Worm (Caenorhabditis elegans) whole organism, young adult: ENCODE results near the gene col-76.

Experiments used
- B0035.1 ChIP-seq: sonication (generic microtip); optimal IDR thresholded peaks from 2 replicates; lab custom pipeline; 2016; ENCODE audit warnings: missing genetic modification characterization, mild to moderate bottlenecking, missing compliant biosample characterization, missing genotype, missing genetic modification reagents
- C06A6.2 ChIP-seq: fragments of 200-800 bp; sonication (Bioruptor generic); conservative IDR thresholded peaks from 2 replicates; pipeline ENCODE4 v1.3.6; 2022; ENCODE audit warnings: missing genetic modification characterization, missing compliant biosample characterization
- D2030.7 ChIP-seq: fragments of 200-800 bp; sonication (Bioruptor generic); IDR thresholded peaks from 2 replicates; pipeline ENCODE4 v1.3.6; 2022; ENCODE audit warnings: missing genetic modification reagents, missing genetic modification characterization, missing compliant biosample characterization
- F10E7.11 ChIP-seq: sonication (generic microtip); optimal IDR thresholded peaks from 2 replicates; lab custom pipeline; 2017; ENCODE audit warnings: mild to moderate bottlenecking, missing genetic modification characterization, moderate library complexity, missing compliant biosample characterization
- F22D6.2 ChIP-seq: sonication (generic microtip); optimal IDR thresholded peaks from 2 replicates; lab custom pipeline; 2016; ENCODE audit warnings: mild to moderate bottlenecking, missing genetic modification characterization, missing compliant biosample characterization
- F33H1.4 ChIP-seq: fragments of 200-800 bp; sonication (Bioruptor generic); IDR thresholded peaks from 2 replicates; pipeline ENCODE4 v1.3.6; 2022; ENCODE audit warnings: missing genetic modification reagents, missing genetic modification characterization, missing compliant biosample characterization
- K12H6.12 ChIP-seq: fragments of 200-800 bp; sonication (Bioruptor generic); optimal IDR thresholded peaks from 2 replicates; lab custom pipeline; 2018; ENCODE audit warnings: mild to moderate bottlenecking, missing genetic modification characterization, missing compliant biosample characterization
- Y53G8AR.9 ChIP-seq: fragments of 200-800 bp; sonication (Bioruptor generic); conservative IDR thresholded peaks from 2 replicates; pipeline ENCODE4 v1.3.6; 2022; ENCODE audit warnings: missing genetic modification reagents, missing genetic modification characterization, missing compliant biosample characterization
- Y67H2A.10 ChIP-seq: fragments of 200-800 bp; sonication (Bioruptor generic); conservative IDR thresholded peaks from 2 replicates; pipeline ENCODE4 v1.3.6; 2022; ENCODE audit warnings: missing genetic modification reagents, missing genetic modification characterization, missing compliant biosample characterization
- ZK185.1 ChIP-seq: sonication (generic microtip); optimal IDR thresholded peaks from 2 replicates; lab custom pipeline; 2016; ENCODE audit warnings: mild to moderate bottlenecking, missing genetic modification characterization, missing compliant biosample characterization; ENCODE audit not compliant: poor library complexity, severe bottlenecking
- ama-1 ChIP-seq, 3 experiments: fragments of 150-350 bp in 1 of 3; sonication (generic microtip) in 2 of 3; optimal IDR thresholded peaks; 2 replicates each; lab custom pipeline; 2014 to 2018; ENCODE audit warnings: missing biosample characterization in 2 of 3, missing genetic modification characterization in 2 of 3, missing genetic modification reagents in 2 of 3
- atf-7 ChIP-seq: sonication (generic microtip); optimal IDR thresholded peaks from 2 replicates; lab custom pipeline; 2017; ENCODE audit warnings: mild to moderate bottlenecking, missing genetic modification characterization, missing compliant biosample characterization
- attf-3 ChIP-seq: fragments of 200-800 bp; sonication (Bioruptor generic); conservative IDR thresholded peaks from 2 replicates; pipeline ENCODE4 v1.3.6; 2022; ENCODE audit warnings: missing genetic modification reagents, missing genetic modification characterization, missing compliant biosample characterization
- attf-5 ChIP-seq: fragments of 200-800 bp; sonication (Bioruptor generic); optimal IDR thresholded peaks from 2 replicates; lab custom pipeline; 2018; ENCODE audit warnings: mild to moderate bottlenecking, missing genetic modification characterization, missing compliant biosample characterization
- ceh-100 ChIP-seq: fragments of 200-800 bp; sonication (Bioruptor generic); IDR thresholded peaks from 2 replicates; pipeline ENCODE4 v1.3.6; 2022; ENCODE audit warnings: missing genetic modification reagents, missing genetic modification characterization, missing compliant biosample characterization
- ceh-91 ChIP-seq: fragments of 200-800 bp; sonication (Bioruptor generic); IDR thresholded peaks from 2 replicates; pipeline ENCODE4 v1.3.6; 2022; ENCODE audit warnings: missing genetic modification reagents, missing genetic modification characterization, missing compliant biosample characterization
- dox-1 ChIP-seq: fragments of 200-800 bp; sonication (Bioruptor generic); IDR thresholded peaks from 2 replicates; pipeline ENCODE4 v1.3.6; 2022; ENCODE audit warnings: missing genetic modification reagents, missing genetic modification characterization, missing compliant biosample characterization
- dpl-1 ChIP-seq: fragments of 150-350 bp; optimal IDR thresholded peaks from 2 replicates; lab custom pipeline; 2014; ENCODE audit warnings: missing biosample characterization, missing genetic modification reagents, missing genetic modification characterization
- efl-1 ChIP-seq: fragments of 150-350 bp; optimal IDR thresholded peaks from 2 replicates; lab custom pipeline; 2014; ENCODE audit warnings: missing biosample characterization, missing genetic modification reagents, missing genetic modification characterization
- ets-4 ChIP-seq: fragments of 200-800 bp; sonication (Bioruptor generic); optimal IDR thresholded peaks from 2 replicates; lab custom pipeline; 2018; ENCODE audit warnings: mild to moderate bottlenecking, missing genetic modification characterization, missing compliant biosample characterization
- hlh-12 ChIP-seq: sonication (generic microtip); optimal IDR thresholded peaks from 2 replicates; lab custom pipeline; 2016; ENCODE audit warnings: missing genetic modification characterization, missing compliant biosample characterization
- hlh-26 ChIP-seq: fragments of 200-800 bp; sonication (Bioruptor generic); conservative IDR thresholded peaks from 2 replicates; pipeline ENCODE4 v1.3.6; 2022; ENCODE audit warnings: missing genetic modification reagents, missing genetic modification characterization, missing compliant biosample characterization
- lag-1 ChIP-seq: fragments of 200-800 bp; sonication (Bioruptor generic); IDR thresholded peaks from 2 replicates; pipeline ENCODE4 v1.3.6; 2022; ENCODE audit warnings: missing genetic modification reagents, missing genetic modification characterization, missing compliant biosample characterization
- lin-35 ChIP-seq, 3 experiments: fragments of 150-350 bp in 2 of 3; sonication (generic microtip) in 1 of 3; optimal IDR thresholded peaks; 2 replicates each; lab custom pipeline; 2014 to 2018; ENCODE audit warnings: missing biosample characterization in 3 of 3, missing genetic modification characterization in 3 of 3, missing genetic modification reagents in 3 of 3
- lir-1 ChIP-seq: fragments of 200-800 bp; sonication (Bioruptor generic); conservative IDR thresholded peaks from 2 replicates; pipeline ENCODE4 v1.3.6; 2022; ENCODE audit warnings: missing genetic modification reagents, missing genetic modification characterization, missing compliant biosample characterization
- lsl-1 ChIP-seq: fragments of 200-800 bp; sonication (Bioruptor generic); optimal IDR thresholded peaks from 2 replicates; lab custom pipeline; 2018; ENCODE audit warnings: mild to moderate bottlenecking, missing genetic modification characterization, moderate library complexity, missing compliant biosample characterization
- madf-6 ChIP-seq: fragments of 200-800 bp; sonication (Bioruptor generic); IDR thresholded peaks from 2 replicates; pipeline ENCODE4 v1.3.6; 2022; ENCODE audit warnings: missing genetic modification reagents, missing genetic modification characterization, missing compliant biosample characterization
- madf-8 ChIP-seq: fragments of 200-800 bp; sonication (Bioruptor generic); conservative IDR thresholded peaks from 2 replicates; pipeline ENCODE4 v1.3.6; 2022; ENCODE audit warnings: missing genetic modification reagents, missing genetic modification characterization, missing compliant biosample characterization
- nfya-1 ChIP-seq: sonication (generic microtip); optimal IDR thresholded peaks from 2 replicates; lab custom pipeline; 2017; ENCODE audit warnings: antibody characterized with exemption, missing compliant biosample characterization, missing genetic modification characterization, borderline replicate concordance; ENCODE audit not compliant: insufficient read depth
- nfyb-1 ChIP-seq: fragments of 200-800 bp; sonication (Bioruptor generic); IDR thresholded peaks from 2 replicates; pipeline ENCODE4 v1.3.6; 2022; ENCODE audit warnings: missing genetic modification reagents, missing genetic modification characterization, missing compliant biosample characterization
- nhr-179 ChIP-seq: sonication (generic microtip); optimal IDR thresholded peaks from 2 replicates; lab custom pipeline; 2016; ENCODE audit warnings: mild to moderate bottlenecking, missing genetic modification characterization, missing compliant biosample characterization
- nhr-90 ChIP-seq: sonication (generic microtip); optimal IDR thresholded peaks from 2 replicates; lab custom pipeline; 2016; ENCODE audit warnings: missing genotype, mild to moderate bottlenecking, missing genetic modification characterization, missing compliant biosample characterization
- rcor-1 ChIP-seq: fragments of 200-800 bp; sonication (Bioruptor generic); IDR thresholded peaks from 2 replicates; pipeline ENCODE4 v1.3.6; 2022; ENCODE audit warnings: missing genetic modification reagents, missing genetic modification characterization, missing compliant biosample characterization
- snpc-1.3 ChIP-seq: sonication (generic microtip); optimal IDR thresholded peaks from 2 replicates; lab custom pipeline; 2017; ENCODE audit warnings: missing genetic modification characterization, mild to moderate bottlenecking, missing compliant biosample characterization, antibody characterized with exemption, moderate library complexity, missing genotype, missing genetic modification reagents; ENCODE audit not compliant: insufficient read depth
- snpc-3.4 ChIP-seq: sonication (generic microtip); optimal IDR thresholded peaks from 2 replicates; lab custom pipeline; 2017; ENCODE audit warnings: missing genetic modification characterization, mild to moderate bottlenecking, missing compliant biosample characterization, antibody characterized with exemption, moderate library complexity, missing genotype, missing genetic modification reagents
- snpc-4 ChIP-seq, 5 experiments: fragments of 150-350 bp in 1 of 5; sonication (generic microtip) in 4 of 5; optimal IDR thresholded peaks; 2 replicates each; lab custom pipeline; 2014 to 2018; ENCODE audit warnings: missing genetic modification characterization in 5 of 5, missing biosample characterization in 3 of 5, antibody characterized with exemption in 2 of 5, mild to moderate bottlenecking in 2 of 5, missing compliant biosample characterization in 2 of 5, missing genotype in 2 of 5, moderate library complexity in 2 of 5, missing genetic modification reagents in 1 of 5
- somi-1 ChIP-seq: fragments of 200-800 bp; sonication (Bioruptor generic); optimal IDR thresholded peaks from 2 replicates; lab custom pipeline; 2018; ENCODE audit warnings: mild to moderate bottlenecking, missing genetic modification characterization, missing compliant biosample characterization
- unc-130 ChIP-seq: sonication (generic microtip); optimal IDR thresholded peaks from 2 replicates; lab custom pipeline; 2016; ENCODE audit warnings: missing genetic modification reagents, missing genetic modification characterization, missing compliant biosample characterization
- xnd-1 ChIP-seq: sonication (generic microtip); optimal IDR thresholded peaks from 2 replicates; lab custom pipeline; 2016; ENCODE audit warnings: missing genotype, missing genetic modification reagents, missing genetic modification characterization, missing compliant biosample characterization
- ztf-18 ChIP-seq: sonication (generic microtip); optimal IDR thresholded peaks from 2 replicates; lab custom pipeline; 2016; ENCODE audit warnings: missing genotype, mild to moderate bottlenecking, missing genetic modification characterization, missing compliant biosample characterization

col-76 gene

ce11 chrII:8204039-8204438 lies at the start of gene col-76:
col-76 (plus strand) TSS chrII:8204339.
- TF ChIP-seq F10E7.11 (tag; lab: Kevin White, UChicago): no peak
- TF ChIP-seq ceh-100 (GFP tag; lab: Robert Waterston, UW): no peak
- TF ChIP-seq ama-1 (optimal IDR thresholded peaks at IDR 0.05; lab: Kevin White, UChicago): no peak
- TF ChIP-seq ama-1 (GFP tag; optimal IDR thresholded peaks at IDR 0.05; lab: Kevin White, UChicago): no peak
- no peak for TF ChIP-seq lir-1
- TF ChIP-seq F22D6.2: no peak
- no peak for TF ChIP-seq atf-7 (tag; lab: Kevin White, UChicago)
- no peak for TF ChIP-seq C06A6.2 (GFP tag; lab: Robert Waterston, UW)
- no peak for TF ChIP-seq Y53G8AR.9
- TF ChIP-seq dox-1: no peak
- no peak for TF ChIP-seq unc-130
- no peak for TF ChIP-seq Y67H2A.10 (GFP tag; lab: Robert Waterston, UW)
- TF ChIP-seq nfya-1: no peak

DNA sequence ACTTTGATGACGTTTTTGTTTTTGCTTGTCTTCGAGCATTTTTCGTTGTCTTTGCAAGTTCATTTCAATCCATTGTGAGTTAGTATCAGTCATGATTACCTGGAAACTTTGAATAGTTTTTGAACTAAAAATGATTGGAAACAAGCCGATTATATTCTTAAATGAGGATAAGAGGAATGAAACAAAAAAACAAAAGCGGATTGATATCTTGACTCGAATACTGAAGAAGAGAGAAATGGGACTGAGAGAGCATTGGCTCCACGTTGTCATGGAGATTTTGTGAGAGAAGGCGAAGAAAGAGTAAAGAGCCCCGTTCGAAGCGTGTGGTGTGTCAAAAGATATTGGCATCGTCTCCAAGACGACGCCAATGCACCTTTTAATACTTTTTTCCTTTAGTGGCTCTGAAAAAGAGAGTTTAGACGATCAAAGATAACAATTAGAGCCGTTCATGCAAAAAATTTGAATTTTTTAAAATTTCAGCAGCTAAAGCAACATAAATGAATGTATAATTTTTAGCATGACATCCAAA lies 47.2 kb upstream of the col-76 start, which contains the start of the genes tub-1 and tmem-138:
TSS of gene tub-1 (minus strand) at position 101 of the 529 bp plus-strand sequence.
TSS of gene tmem-138 (plus strand) at position 479 of the 529 bp plus-strand sequence.
- no peak for TF ChIP-seq efl-1 (GFP tag; lab: Kevin White, UChicago)
- no peak for TF ChIP-seq madf-8 (GFP tag; lab: Robert Waterston, UW)

ce11 chrII:8157991-8158390 lies 46.1 kb upstream of the col-76 start, which contains the start of gene pch-2:
pch-2 (plus strand) TSS chrII:8158349.
- TF ChIP-seq ZK185.1 (tag; lab: Kevin White, UChicago) (peak; percentile 3), hlh-12 (tag; lab: Kevin White, UChicago) (no peak), hlh-26 (no peak), lsl-1 (GFP tag; lab: Kevin White, UChicago) (peak; percentile 51), lag-1 (GFP tag; lab: Robert Waterston, UW) (no peak), unc-130 (no peak), somi-1 (GFP tag; lab: Kevin White, UChicago) (no peak), nhr-179 (tag; lab: Kevin White, UChicago) (no peak), snpc-4 (GFP tag; optimal IDR thresholded peaks at IDR 0.05; lab: Kevin White, UChicago) (no peak), snpc-4 (tag; optimal IDR thresholded peaks at IDR 0.05; lab: Kevin White, UChicago) (peak in 1 of 4 experiments; percentile 50), D2030.7 (GFP tag; lab: Robert Waterston, UW) (peak; percentile 40; the same call in 1 of the 2 replicates), ceh-91 (GFP tag; lab: Robert Waterston, UW) (peak; percentile 15; the same call in 1 of the 2 replicates), B0035.1 (tag; lab: Kevin White, UChicago) (no peak), K12H6.12 (tag; lab: Kevin White, UChicago) (no peak), nhr-90 (tag; lab: Kevin White, UChicago) (no peak), efl-1 (GFP tag; lab: Kevin White, UChicago) (peak; percentile 83), ets-4 (no peak), dox-1 (peak; percentile 72), snpc-1.3 (peak; percentile 11), madf-8 (GFP tag; lab: Robert Waterston, UW) (peak; percentile 54; the same call in 1 of the 2 replicates), rcor-1 (no peak), Y53G8AR.9 (peak; percentile 51; the same call in 1 of the 2 replicates), snpc-3.4 (tag; lab: Kevin White, UChicago) (no peak), lin-35 (GFP tag; optimal IDR thresholded peaks at IDR 0.05; lab: Kevin White, UChicago) (peak in 1 of 3 experiments; percentile 14), attf-5 (GFP tag; lab: Kevin White, UChicago) (peak; percentile 69), xnd-1 (tag; lab: Kevin White, UChicago) (peak; percentile 13), nfyb-1 (GFP tag; lab: Robert Waterston, UW) (no peak), F33H1.4 (GFP tag; lab: Robert Waterston, UW) (peak; percentile 52; the same call in 1 of the 2 replicates), attf-3 (GFP tag; lab: Robert Waterston, UW) (peak; percentile 61), madf-6 (GFP tag; lab: Robert Waterston, UW) (peak; percentile 79), dpl-1 (GFP tag; lab: Kevin White, UChicago) (peak; percentile 58), ztf-18 (peak; percentile 92)
